Fruit fly (Drosophila melanogaster) whole organism, embryonic: ENCODE measurements around the gene ATbp.

Source experiments
- Awh ChIP-seq: fragments of 200-800 bp; sonication (Bioruptor generic); IDR thresholded peaks from 2 replicates; pipeline ENCODE4, ENCODE4 v1.3.6; 2022; ENCODE audit warnings: missing biosample characterization, missing genetic modification characterization
- CG10267 ChIP-seq: fragments of 200-800 bp; sonication (Bioruptor generic); optimal IDR thresholded peaks from 2 replicates; lab custom pipeline; 2018; ENCODE audit warnings: missing biosample characterization, mild to moderate bottlenecking, missing genetic modification characterization, moderate library complexity
- CG13287 ChIP-seq: fragments of 200-800 bp; sonication (Bioruptor generic); IDR thresholded peaks from 2 replicates; pipeline ENCODE4 v1.3.6; 2022; ENCODE audit warnings: missing biosample characterization, missing genetic modification characterization; ENCODE audit not compliant: partially characterized antibody
- CG13775 ChIP-seq: fragments of 200-800 bp; sonication (Bioruptor generic); optimal IDR thresholded peaks from 3 replicates; lab custom pipeline; 2017; ENCODE audit warnings: missing biosample characterization, mild to moderate bottlenecking, missing genetic modification characterization
- CG16815 ChIP-seq: fragments of 200-800 bp; sonication (Bioruptor generic); optimal IDR thresholded peaks from 3 replicates; lab custom pipeline; 2017; ENCODE audit warnings: missing biosample characterization, mild to moderate bottlenecking, missing genetic modification characterization
- CG16863 ChIP-seq: fragments of 200-800 bp; sonication (Bioruptor generic); optimal IDR thresholded peaks from 3 replicates; lab custom pipeline; 2016; ENCODE audit warnings: missing biosample characterization, missing genetic modification characterization
- CG17328 ChIP-seq: fragments of 200-800 bp; sonication (Bioruptor generic); IDR thresholded peaks from 2 replicates; pipeline ENCODE4 v1.3.6; 2022; ENCODE audit warnings: missing biosample characterization, missing genetic modification characterization
- CG17361 ChIP-seq: fragments of 200-800 bp; sonication (Bioruptor generic); IDR thresholded peaks from 3 replicates; pipeline ENCODE4 v1.3.6; 2022; ENCODE audit warnings: missing biosample characterization, missing genetic modification characterization
- CG17385 ChIP-seq: fragments of 200-800 bp; sonication (Bioruptor generic); optimal IDR thresholded peaks from 3 replicates; lab custom pipeline; 2018; ENCODE audit warnings: missing biosample characterization, mild to moderate bottlenecking, missing genetic modification characterization
- CG2889 ChIP-seq: fragments of 200-800 bp; sonication (Bioruptor generic); IDR thresholded peaks from 3 replicates; pipeline ENCODE4 v1.3.6; 2022; ENCODE audit warnings: missing biosample characterization, missing genetic modification characterization
- CG30020 ChIP-seq: fragments of 200-800 bp; optimal IDR thresholded peaks from 2 replicates; lab custom pipeline; 2019; ENCODE audit warnings: missing biosample characterization, mild to moderate bottlenecking, missing genetic modification characterization, moderate library complexity
- CG32532 ChIP-seq: fragments of 200-800 bp; sonication (Bioruptor generic); IDR thresholded peaks from 2 replicates; pipeline ENCODE4 v1.3.6; 2022; ENCODE audit warnings: missing biosample characterization, missing genetic modification characterization
- CG42726 ChIP-seq: fragments of 200-800 bp; sonication (Bioruptor generic); IDR thresholded peaks from 2 replicates; pipeline ENCODE4 v1.3.6; 2022; ENCODE audit warnings: missing biosample characterization, missing genetic modification characterization; ENCODE audit not compliant: partially characterized antibody
- CG4730 ChIP-seq: fragments of 200-800 bp; sonication (Bioruptor generic); IDR thresholded peaks from 2 replicates; pipeline ENCODE4 v1.3.6; 2022; ENCODE audit warnings: missing biosample characterization, missing genetic modification characterization
- CG4854 ChIP-seq: fragments of 200-800 bp; sonication (Bioruptor generic); optimal IDR thresholded peaks from 2 replicates; lab custom pipeline; 2016; ENCODE audit warnings: missing biosample characterization, missing genetic modification characterization, inconsistent platforms
- CG6791 ChIP-seq: fragments of 200-800 bp; sonication (Bioruptor generic); IDR thresholded peaks from 3 replicates; pipeline ENCODE4 v1.3.6; 2022; ENCODE audit warnings: missing biosample characterization, missing genetic modification characterization; ENCODE audit not compliant: partially characterized antibody
- CG7556 ChIP-seq: fragments of 200-800 bp; sonication (Bioruptor generic); optimal IDR thresholded peaks from 2 replicates; lab custom pipeline; 2017; ENCODE audit warnings: missing biosample characterization, mild to moderate bottlenecking, missing genetic modification characterization
- CG7963 ChIP-seq: fragments of 200-800 bp; sonication (Bioruptor generic); IDR thresholded peaks from 3 replicates; pipeline ENCODE4 v1.3.6; 2022; ENCODE audit warnings: missing biosample characterization, missing genetic modification characterization; ENCODE audit not compliant: partially characterized antibody
- CkIIα-i1 ChIP-seq: fragments of 200-800 bp; sonication (Bioruptor generic); IDR thresholded peaks from 2 replicates; pipeline ENCODE4 v1.3.6; 2022; ENCODE audit warnings: missing biosample characterization, missing genetic modification characterization
- Deaf1 ChIP-seq: fragments of 200-800 bp; optimal IDR thresholded peaks from 3 replicates; lab custom pipeline; 2019; ENCODE audit warnings: missing biosample characterization, mild to moderate bottlenecking, missing genetic modification characterization, moderate library complexity
- Dfd ChIP-seq, 2 experiments: fragments of >200 bp; optimal IDR thresholded peaks; 2 replicates each; lab custom pipeline; 2017; ENCODE audit warnings: missing biosample characterization in 2 of 2, missing genetic modification characterization in 2 of 2
- Dp ChIP-seq: fragments of 200-800 bp; sonication (Bioruptor generic); optimal IDR thresholded peaks from 2 replicates; lab custom pipeline; 2018; ENCODE audit warnings: missing biosample characterization, mild to moderate bottlenecking, missing genetic modification characterization, moderate library complexity
- Dref ChIP-seq: fragments of 200-800 bp; sonication (Bioruptor generic); IDR thresholded peaks from 2 replicates; pipeline ENCODE4 v1.3.6; 2022; ENCODE audit warnings: missing biosample characterization, missing genetic modification characterization
- E2f2 ChIP-seq: fragments of 200-800 bp; sonication (Bioruptor generic); IDR thresholded peaks from 2 replicates; pipeline ENCODE4 v1.3.6; 2022; ENCODE audit warnings: missing biosample characterization, missing genetic modification characterization
- Ets65A ChIP-seq: fragments of 200-800 bp; sonication (Bioruptor generic); peaks from one replicate; lab custom pipeline; 2016; ENCODE audit warnings: missing biosample characterization, missing genetic modification characterization
- GATAe ChIP-seq: fragments of 200-800 bp; sonication (Bioruptor generic); conservative IDR thresholded peaks from 2 replicates; pipeline ENCODE4 v1.3.6; 2022; ENCODE audit warnings: missing biosample characterization, missing genetic modification characterization
- Lpt ChIP-seq: fragments of >200 bp; optimal IDR thresholded peaks from 2 replicates; lab custom pipeline; 2018; ENCODE audit warnings: missing biosample characterization, missing genetic modification characterization
- Six4 ChIP-seq: fragments of 200-800 bp; sonication (Bioruptor generic); optimal IDR thresholded peaks from 2 replicates; lab custom pipeline; 2016; ENCODE audit warnings: missing biosample characterization, missing genetic modification characterization
- Stat92E ChIP-seq, 3 experiments: fragments of >200 bp in 2 of 3; fragments of 200-800 bp in 1 of 3; sonication (Bioruptor generic) in 1 of 3; optimal IDR thresholded peaks; 2 replicates each; lab custom pipeline; 2017 to 2019; ENCODE audit warnings: missing biosample characterization in 3 of 3, missing genetic modification characterization in 3 of 3, mild to moderate bottlenecking in 1 of 3, moderate library complexity in 1 of 3
- ato ChIP-seq: fragments of 200-800 bp; sonication (Bioruptor generic); IDR thresholded peaks from 2 replicates; pipeline ENCODE4 v1.3.6; 2022; ENCODE audit warnings: missing biosample characterization, missing genetic modification characterization; ENCODE audit not compliant: partially characterized antibody
- croc ChIP-seq: fragments of 200-800 bp; sonication (Bioruptor generic); conservative IDR thresholded peaks from 3 replicates; pipeline ENCODE4 v1.3.6; 2022; ENCODE audit warnings: missing biosample characterization, missing genetic modification characterization
- crol ChIP-seq: fragments of 200-800 bp; sonication (Bioruptor generic); IDR thresholded peaks from 2 replicates; pipeline ENCODE4 v1.3.6; 2022; ENCODE audit warnings: missing biosample characterization, missing genetic modification characterization
- dmrt11E ChIP-seq: fragments of 200-800 bp; sonication (Bioruptor generic); optimal IDR thresholded peaks from 3 replicates; lab custom pipeline; 2018; ENCODE audit warnings: missing biosample characterization, mild to moderate bottlenecking, missing genetic modification characterization, moderate library complexity
- emc ChIP-seq: fragments of 200-800 bp; sonication (Bioruptor generic); optimal IDR thresholded peaks from 2 replicates; lab custom pipeline; 2016; ENCODE audit warnings: missing biosample characterization, missing genetic modification characterization
- ems ChIP-seq: fragments of 200-800 bp; sonication (Bioruptor generic); optimal IDR thresholded peaks from 3 replicates; lab custom pipeline; 2016; ENCODE audit warnings: missing biosample characterization, missing genetic modification characterization
- gsb ChIP-seq: fragments of 200-800 bp; sonication (Bioruptor generic); IDR thresholded peaks from 2 replicates; pipeline ENCODE4 v1.3.6; 2022; ENCODE audit warnings: missing biosample characterization, missing genetic modification characterization
- hbn ChIP-seq: fragments of 200-800 bp; sonication (Bioruptor generic); IDR thresholded peaks from 2 replicates; pipeline ENCODE4 v1.3.6; 2022; ENCODE audit warnings: missing biosample characterization, missing genetic modification characterization; ENCODE audit not compliant: partially characterized antibody
- hkb ChIP-seq, 2 experiments: fragments of 200-800 bp in 1 of 2; fragments of >200 bp in 1 of 2; sonication (Bioruptor generic) in 1 of 2; IDR thresholded peaks in 1 of 2; optimal IDR thresholded peaks in 1 of 2; 2 replicates each; pipeline versions ENCODE4 v1.3.6 to Lab custom; 2017 to 2022; ENCODE audit warnings: missing biosample characterization in 1 of 2, missing genetic modification characterization in 1 of 2
- ind ChIP-seq: fragments of 200-800 bp; sonication (Bioruptor generic); optimal IDR thresholded peaks from 3 replicates; lab custom pipeline; 2016; ENCODE audit warnings: missing biosample characterization, missing genetic modification characterization
- inv ChIP-seq: fragments of 200-800 bp; sonication (Bioruptor generic); IDR thresholded peaks from 2 replicates; pipeline ENCODE4 v1.3.6; 2022; ENCODE audit warnings: missing biosample characterization, missing genetic modification characterization; ENCODE audit not compliant: partially characterized antibody
- pb ChIP-seq: fragments of 200-800 bp; sonication (Bioruptor generic); optimal IDR thresholded peaks from 3 replicates; lab custom pipeline; 2016; ENCODE audit warnings: missing biosample characterization, missing genetic modification characterization
- pzg ChIP-seq: fragments of 200-800 bp; sonication (Bioruptor generic); optimal IDR thresholded peaks from 3 replicates; lab custom pipeline; 2018; ENCODE audit warnings: missing biosample characterization, mild to moderate bottlenecking, missing genetic modification characterization, moderate library complexity
- sc ChIP-seq, 3 experiments: fragments of >200 bp in 2 of 3; fragments of 200-800 bp in 1 of 3; sonication (Bioruptor generic) in 1 of 3; optimal IDR thresholded peaks; 2 replicates in 2 of 3; 3 replicates in 1 of 3; lab custom pipeline; 2017; ENCODE audit warnings: mild to moderate bottlenecking in 1 of 3, missing biosample characterization in 1 of 3, missing genetic modification characterization in 1 of 3, missing genetic modification reagents in 1 of 3
- sd ChIP-seq: fragments of 200-800 bp; sonication (Bioruptor generic); optimal IDR thresholded peaks from 3 replicates; lab custom pipeline; 2018; ENCODE audit warnings: missing biosample characterization, mild to moderate bottlenecking, missing genetic modification characterization, moderate library complexity
- sens ChIP-seq: fragments of 200-800 bp; sonication (Bioruptor generic); peaks from one replicate; lab custom pipeline; 2016; ENCODE audit warnings: missing biosample characterization, missing genetic modification characterization
- seq ChIP-seq: fragments of 200-800 bp; sonication (Bioruptor generic); IDR thresholded peaks from 2 replicates; pipeline ENCODE4 v1.3.6; 2022; ENCODE audit warnings: missing biosample characterization, missing genetic modification characterization
- tin ChIP-seq: fragments of 200-800 bp; sonication (Bioruptor generic); optimal IDR thresholded peaks from 3 replicates; lab custom pipeline; 2016; ENCODE audit warnings: missing biosample characterization, missing genetic modification characterization
- trh ChIP-seq: fragments of 200-800 bp; sonication (Bioruptor generic); optimal IDR thresholded peaks from 2 replicates; lab custom pipeline; 2016; ENCODE audit warnings: missing biosample characterization, missing genetic modification characterization
- twi ChIP-seq: fragments of 200-800 bp; optimal IDR thresholded peaks from 2 replicates; lab custom pipeline; 2019; ENCODE audit warnings: missing biosample characterization, mild to moderate bottlenecking, missing genetic modification characterization, moderate library complexity
- zfh2 ChIP-seq: fragments of 200-800 bp; sonication (Bioruptor generic); optimal IDR thresholded peaks from 2 replicates; lab custom pipeline; 2016; ENCODE audit warnings: missing biosample characterization, missing genetic modification characterization

ATbp gene

DNA sequence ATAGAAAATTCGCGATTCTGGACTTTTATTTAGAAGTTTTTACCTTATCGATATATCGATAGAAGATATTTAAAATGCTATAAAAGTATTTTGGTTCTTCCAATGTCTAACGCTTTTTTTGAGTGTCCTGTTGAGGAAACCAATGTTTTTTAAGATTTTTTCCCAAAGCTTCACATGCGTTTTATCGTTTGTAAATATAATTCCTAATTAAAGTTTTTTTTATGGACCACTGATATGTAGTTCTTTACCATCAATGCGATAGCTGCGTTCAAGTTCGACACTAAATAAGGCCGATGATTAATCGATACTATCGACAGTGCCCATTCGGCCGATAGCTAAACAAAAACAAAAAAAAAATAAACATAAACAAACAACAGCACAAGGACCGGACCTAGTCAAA lies at the start of gene ATbp (continued):
- TF ChIP-seq CG16815 (GFP tag; lab: Kevin White, UChicago) (no peak), croc (no peak), CG30020 (tag; lab: Kevin White, UChicago) (peak; percentile 80), hkb (optimal IDR thresholded peaks at IDR 0.05; lab: Kevin White, UChicago) (no peak), hkb (GFP tag; IDR thresholded peaks at IDR 0.05; lab: Robert Waterston, UW) (no peak), gsb (no peak), sens (GFP tag; lab: Kevin White, UChicago) (peak; percentile 78), CG16863 (GFP tag; lab: Kevin White, UChicago) (no peak), CG10267 (tag; lab: Kevin White, UChicago) (peak; percentile 33), CG17385 (GFP tag; lab: Kevin White, UChicago) (no peak), inv (GFP tag; lab: Robert Waterston, UW) (peak; percentile 94), Deaf1 (no peak), CG4730 (no peak), CG42726 (peak; percentile 93), Dfd (GFP tag; optimal IDR thresholded peaks at IDR 0.05; lab: Kevin White, UChicago) (no peak), Lpt (GFP tag; lab: Kevin White, UChicago) (no peak), GATAe (no peak), ind (GFP tag; lab: Kevin White, UChicago) (no peak), sc (optimal IDR thresholded peaks at IDR 0.05; lab: Kevin White, UChicago) (no peak), sc (GFP tag; optimal IDR thresholded peaks at IDR 0.05; lab: Kevin White, UChicago) (no peak), pb (GFP tag; lab: Kevin White, UChicago) (no peak), Dref (GFP tag; lab: Robert Waterston, UW) (peak; percentile 79), E2f2 (GFP tag; lab: Robert Waterston, UW) (0 out of 2 replicates have a peak, but pooled peaks have one; percentile 22), CG6791 (GFP tag; lab: Robert Waterston, UW) (peak; percentile 96), sd (no peak), ems (GFP tag; lab: Kevin White, UChicago) (no peak), CG4854 (GFP tag; lab: Kevin White, UChicago) (no peak), pzg (GFP tag; lab: Kevin White, UChicago) (peak; percentile 20), CG17328 (GFP tag; lab: Robert Waterston, UW) (no peak), zfh2 (GFP tag; lab: Kevin White, UChicago) (no peak), CG13287 (GFP tag; lab: Robert Waterston, UW) (peak; percentile 83), emc (GFP tag; lab: Kevin White, UChicago) (no peak), seq (GFP tag; lab: Robert Waterston, UW) (no peak), CG7556 (GFP tag; lab: Kevin White, UChicago) (no peak), CG13775 (no peak), trh (GFP tag; lab: Kevin White, UChicago) (no peak), Dp (peak; percentile 15), Six4 (GFP tag; lab: Kevin White, UChicago) (no peak), Ets65A (GFP tag; lab: Kevin White, UChicago) (peak; percentile 79), CkIIα-i1 (GFP tag; lab: Robert Waterston, UW) (no peak), CG32532 (GFP tag; lab: Robert Waterston, UW) (peak; percentile 19; the same call in 1 of the 2 replicates), twi (tag; lab: Kevin White, UChicago) (no peak), CG2889 (GFP tag; lab: Robert Waterston, UW) (no peak), tin (no peak), crol (GFP tag; lab: Robert Waterston, UW) (no peak), CG7963 (GFP tag; lab: Robert Waterston, UW) (peak; percentile 91), hbn (GFP tag; lab: Robert Waterston, UW) (peak; percentile 81), CG17361 (GFP tag; lab: Robert Waterston, UW) (0 out of 3 replicates have a peak, but pooled peaks have one; percentile 28), ato (GFP tag; lab: Robert Waterston, UW) (peak; percentile 81), Stat92E (GFP tag; optimal IDR thresholded peaks at IDR 0.05; lab: Kevin White, UChicago) (no peak), Awh (GFP tag; lab: Robert Waterston, UW) (no peak), dmrt11E (no peak)
